Worm (Caenorhabditis elegans) whole organism, L4 larva: ENCODE measurements around the gene B0495.9.

Experiments used
- F10B5.3 ChIP-seq: sonication (generic microtip); optimal IDR thresholded peaks from 2 replicates; lab custom pipeline; 2016; ENCODE audit warnings: mild to moderate bottlenecking, missing genetic modification characterization, missing compliant biosample characterization
- F26F4.8 ChIP-seq: fragments of 200-800 bp; sonication (Bioruptor generic); conservative IDR thresholded peaks from 2 replicates; pipeline ENCODE4 v1.3.6; 2022; ENCODE audit warnings: missing genetic modification characterization, missing compliant biosample characterization
- T20F7.1 ChIP-seq: fragments of 200-800 bp; sonication (Bioruptor generic); optimal IDR thresholded peaks from 2 replicates; lab custom pipeline; 2018; ENCODE audit warnings: mild to moderate bottlenecking, missing genetic modification characterization, missing compliant biosample characterization
- T26A8.4 ChIP-seq: fragments of 200-800 bp; sonication (Bioruptor generic); IDR thresholded peaks from 2 replicates; pipeline ENCODE4 v1.3.6; 2022; ENCODE audit warnings: missing genetic modification characterization, missing compliant biosample characterization
- Y48G9A.11 ChIP-seq: fragments of 200-800 bp; sonication (Bioruptor generic); IDR thresholded peaks from 2 replicates; pipeline ENCODE4 v1.3.6; 2022; ENCODE audit warnings: missing genetic modification reagents, missing genetic modification characterization, missing compliant biosample characterization
- Y5F2A.4 ChIP-seq: fragments of 200-800 bp; sonication (Bioruptor generic); optimal IDR thresholded peaks from 2 replicates; lab custom pipeline; 2018; ENCODE audit warnings: mild to moderate bottlenecking, missing genetic modification characterization, missing compliant biosample characterization
- Y75B8A.6 ChIP-seq: fragments of 200-800 bp; sonication (Bioruptor generic); IDR thresholded peaks from 2 replicates; pipeline ENCODE4 v1.3.6; 2022; ENCODE audit warnings: missing genetic modification reagents, missing genetic modification characterization, missing compliant biosample characterization
- ZK546.5 ChIP-seq, 2 experiments: sonication (generic microtip); optimal IDR thresholded peaks; 2 replicates each; lab custom pipeline; 2017; ENCODE audit warnings: missing biosample characterization in 2 of 2, missing genetic modification characterization in 2 of 2
- ama-1 ChIP-seq: fragments of 150-350 bp; optimal IDR thresholded peaks from 2 replicates; lab custom pipeline; 2014; ENCODE audit warnings: inconsistent platforms, mixed read lengths
- ceh-20 ChIP-seq: fragments of 200-800 bp; sonication (Bioruptor generic); IDR thresholded peaks from 2 replicates; pipeline ENCODE4 v1.3.6; 2022; ENCODE audit warnings: missing genetic modification reagents, missing genetic modification characterization, missing compliant biosample characterization
- ceh-28 ChIP-seq: fragments of 150-350 bp; optimal IDR thresholded peaks from 2 replicates; lab custom pipeline; 2014; ENCODE audit warnings: missing biosample characterization, missing genetic modification reagents, missing genetic modification characterization
- ceh-82 ChIP-seq: sonication (generic microtip); optimal IDR thresholded peaks from 2 replicates; lab custom pipeline; 2017; ENCODE audit warnings: missing biosample characterization, missing genetic modification characterization
- cey-2 ChIP-seq: sonication (generic microtip); optimal IDR thresholded peaks from 3 replicates; lab custom pipeline; 2017; ENCODE audit warnings: missing genetic modification characterization, mild to moderate bottlenecking, missing compliant biosample characterization, antibody characterized with exemption, borderline replicate concordance; ENCODE audit not compliant: insufficient read depth
- daf-12 ChIP-seq: fragments of 150-350 bp; optimal IDR thresholded peaks from 2 replicates; lab custom pipeline; 2014; ENCODE audit warnings: missing biosample characterization, missing genetic modification reagents, missing genetic modification characterization
- daf-16 ChIP-seq, 3 experiments: sonication (generic microtip); optimal IDR thresholded peaks; 2 replicates each; lab custom pipeline; 2016 to 2017; ENCODE audit warnings: missing genetic modification characterization in 3 of 3, missing genetic modification reagents in 3 of 3, mild to moderate bottlenecking in 2 of 3, missing compliant biosample characterization in 2 of 3, missing biosample characterization in 1 of 3, moderate library complexity in 1 of 3
- daf-8 ChIP-seq: fragments of 200-800 bp; sonication (Bioruptor generic); IDR thresholded peaks from 2 replicates; pipeline ENCODE4 v1.3.6; 2022; ENCODE audit warnings: missing genetic modification characterization, missing compliant biosample characterization
- dmd-9 ChIP-seq: fragments of 200-800 bp; sonication (Bioruptor generic); IDR thresholded peaks from 2 replicates; pipeline ENCODE4 v1.3.6; 2022; ENCODE audit warnings: missing genetic modification reagents, missing genetic modification characterization, missing compliant biosample characterization
- dpl-1 ChIP-seq: fragments of 150-350 bp; optimal IDR thresholded peaks from 2 replicates; lab custom pipeline; 2014; ENCODE audit warnings: missing biosample characterization, missing genetic modification reagents, missing genetic modification characterization
- dve-1 ChIP-seq: sonication (generic microtip); optimal IDR thresholded peaks from 2 replicates; lab custom pipeline; 2017; ENCODE audit warnings: antibody characterized with exemption, mild to moderate bottlenecking, missing genetic modification characterization, missing compliant biosample characterization; ENCODE audit not compliant: insufficient read depth
- hlh-11 ChIP-seq: fragments of 200-800 bp; sonication (Bioruptor generic); optimal IDR thresholded peaks from 2 replicates; lab custom pipeline; 2018; ENCODE audit warnings: mild to moderate bottlenecking, missing genetic modification characterization, missing compliant biosample characterization
- hlh-30 ChIP-seq: sonication (generic microtip); optimal IDR thresholded peaks from 2 replicates; lab custom pipeline; 2017; ENCODE audit warnings: antibody characterized with exemption, mild to moderate bottlenecking, missing genetic modification characterization, missing compliant biosample characterization; ENCODE audit not compliant: insufficient read depth
- jun-1 ChIP-seq: fragments of 150-350 bp; optimal IDR thresholded peaks from 2 replicates; lab custom pipeline; 2014; ENCODE audit warnings: missing biosample characterization, missing genetic modification reagents, missing genetic modification characterization
- lim-7 ChIP-seq: fragments of 200-800 bp; sonication (Bioruptor generic); IDR thresholded peaks from 2 replicates; pipeline ENCODE4 v1.3.6; 2022; ENCODE audit warnings: missing genetic modification characterization, missing compliant biosample characterization
- lin-15B ChIP-seq: fragments of 150-350 bp; sonication (generic microtip); optimal IDR thresholded peaks from 3 replicates; lab custom pipeline; 2014; ENCODE audit warnings: missing biosample characterization, missing genetic modification characterization
- lir-3 ChIP-seq: sonication (generic microtip); optimal IDR thresholded peaks from 2 replicates; lab custom pipeline; 2016; ENCODE audit warnings: mild to moderate bottlenecking, missing genetic modification characterization, missing compliant biosample characterization
- madf-9 ChIP-seq: fragments of 200-800 bp; sonication (Bioruptor generic); conservative IDR thresholded peaks from 2 replicates; pipeline ENCODE4 v1.3.6; 2022; ENCODE audit warnings: missing genetic modification reagents, missing genetic modification characterization, missing compliant biosample characterization
- mep-1 ChIP-seq: fragments of 150-350 bp; sonication (generic microtip); optimal IDR thresholded peaks from 3 replicates; lab custom pipeline; 2014; ENCODE audit warnings: missing biosample characterization, missing genetic modification characterization
- mes-2 ChIP-seq: sonication (generic microtip); optimal IDR thresholded peaks from 2 replicates; lab custom pipeline; 2016; ENCODE audit warnings: missing genotype, mild to moderate bottlenecking, missing genetic modification characterization, missing compliant biosample characterization; ENCODE audit not compliant: poor library complexity, severe bottlenecking
- mxl-2 ChIP-seq: fragments of 200-800 bp; sonication (Bioruptor generic); conservative IDR thresholded peaks from 2 replicates; pipeline ENCODE4 v1.3.6; 2022; ENCODE audit warnings: missing genetic modification reagents, missing genetic modification characterization, missing compliant biosample characterization
- nhr-11 ChIP-seq: fragments of 150-350 bp; optimal IDR thresholded peaks from 2 replicates; lab custom pipeline; 2014; ENCODE audit warnings: missing biosample characterization, missing genetic modification characterization
- nhr-111 ChIP-seq: fragments of 200-800 bp; sonication (Bioruptor generic); optimal IDR thresholded peaks from 2 replicates; lab custom pipeline; 2018; ENCODE audit warnings: mild to moderate bottlenecking, missing genetic modification characterization, missing compliant biosample characterization
- nhr-25 ChIP-seq: sonication (generic microtip); optimal IDR thresholded peaks from 2 replicates; lab custom pipeline; 2017; ENCODE audit warnings: missing genetic modification characterization, mild to moderate bottlenecking, missing compliant biosample characterization, antibody characterized with exemption, moderate library complexity, borderline replicate concordance; ENCODE audit not compliant: insufficient read depth
- nhr-28 ChIP-seq: fragments of 150-350 bp; optimal IDR thresholded peaks from 2 replicates; lab custom pipeline; 2014; ENCODE audit warnings: missing biosample characterization, missing genetic modification characterization
- nhr-48 ChIP-seq: sonication (generic microtip); optimal IDR thresholded peaks from 2 replicates; lab custom pipeline; 2016; ENCODE audit warnings: mild to moderate bottlenecking, missing genetic modification characterization, missing compliant biosample characterization
- nhr-6 ChIP-seq: fragments of 150-350 bp; optimal IDR thresholded peaks from 2 replicates; lab custom pipeline; 2014; ENCODE audit warnings: missing biosample characterization, missing genetic modification characterization
- pha-4 ChIP-seq, 2 experiments: fragments of 150-350 bp in 1 of 2; fragments of 200-800 bp in 1 of 2; sonication (Bioruptor generic) in 1 of 2; IDR thresholded peaks in 1 of 2; optimal IDR thresholded peaks in 1 of 2; 2 replicates each; pipeline versions ENCODE4 v1.3.6 to Lab custom; 2014 to 2022; ENCODE audit warnings: missing genetic modification characterization in 2 of 2, missing genetic modification reagents in 2 of 2, missing biosample characterization in 1 of 2, missing compliant biosample characterization in 1 of 2
- pqm-1 ChIP-seq: sonication (generic microtip); optimal IDR thresholded peaks from 2 replicates; lab custom pipeline; 2017; ENCODE audit warnings: missing biosample characterization, missing genetic modification characterization
- snpc-1.2 ChIP-seq: fragments of 200-800 bp; sonication (Bioruptor generic); IDR thresholded peaks from 2 replicates; pipeline ENCODE4 v1.3.6; 2022; ENCODE audit warnings: missing genetic modification reagents, missing genetic modification characterization, missing compliant biosample characterization
- spr-1 ChIP-seq: sonication (generic microtip); optimal IDR thresholded peaks from 2 replicates; lab custom pipeline; 2016; ENCODE audit warnings: mild to moderate bottlenecking, missing genetic modification characterization, missing compliant biosample characterization
- tag-97 ChIP-seq: fragments of 200-800 bp; sonication (Bioruptor generic); IDR thresholded peaks from 2 replicates; pipeline ENCODE4 v1.3.6; 2022; ENCODE audit warnings: missing genetic modification characterization, missing compliant biosample characterization
- unc-62 ChIP-seq, 3 experiments: fragments of 150-350 bp in 1 of 3; sonication (generic microtip); optimal IDR thresholded peaks in 2 of 3; peaks in 1 of 3; 1 replicate in 1 of 3; 2 replicates in 2 of 3; lab custom pipeline; 2014 to 2017; ENCODE audit warnings: missing biosample characterization in 3 of 3, missing genetic modification characterization in 3 of 3, missing genetic modification reagents in 3 of 3, missing genotype in 1 of 3
- vab-7 ChIP-seq: fragments of 200-800 bp; sonication (Bioruptor generic); IDR thresholded peaks from 2 replicates; pipeline ENCODE4 v1.3.6; 2022; ENCODE audit warnings: missing genetic modification reagents, missing genetic modification characterization, missing compliant biosample characterization
- zag-1 ChIP-seq: fragments of 150-350 bp; optimal IDR thresholded peaks from 2 replicates; lab custom pipeline; 2014; ENCODE audit warnings: missing biosample characterization, missing genetic modification characterization
- zfp-2 ChIP-seq: sonication (generic microtip); optimal IDR thresholded peaks from 2 replicates; lab custom pipeline; 2016; ENCODE audit warnings: mild to moderate bottlenecking, missing genetic modification characterization, missing compliant biosample characterization
- zfp-3 ChIP-seq: fragments of 200-800 bp; sonication (Bioruptor generic); conservative IDR thresholded peaks from 2 replicates; pipeline ENCODE4 v1.3.6; 2022; ENCODE audit warnings: missing genetic modification reagents, missing genetic modification characterization, missing compliant biosample characterization
- zip-11 ChIP-seq: fragments of 200-800 bp; sonication (Bioruptor generic); IDR thresholded peaks from 2 replicates; pipeline ENCODE4 v1.3.6; 2022; ENCODE audit warnings: missing genetic modification characterization, missing compliant biosample characterization
- ztf-11 ChIP-seq: fragments of 150-350 bp; optimal IDR thresholded peaks from 2 replicates; lab custom pipeline; 2014; ENCODE audit warnings: missing biosample characterization, missing genetic modification characterization
- ztf-7 ChIP-seq: fragments of 150-350 bp; optimal IDR thresholded peaks from 2 replicates; lab custom pipeline; 2014; ENCODE audit warnings: missing biosample characterization, missing genetic modification characterization

The B0495.9 gene

ce11 chrII:7662008-7662686 lies 46.4 kb downstream of the B0495.9 start, which contains the start of gene alfa-1:
Gene alfa-1, minus strand, starts transcription at chrII:7662522.
- no peak for TF ChIP-seq lin-15B (tag; lab: Kevin White, UChicago)
- no peak for TF ChIP-seq ztf-7
- TF ChIP-seq nhr-25 (tag; lab: Kevin White, UChicago), result no peak
- no peak for TF ChIP-seq daf-8 (GFP tag; lab: Robert Waterston, UW)
- TF ChIP-seq dve-1 (tag; lab: Kevin White, UChicago), result peak; percentile 3
- TF ChIP-seq ceh-20, result no peak
- no peak for TF ChIP-seq pha-4 (GFP tag; IDR thresholded peaks at IDR 0.05; lab: Robert Waterston, UW)
- peak; percentile 59 for TF ChIP-seq pha-4 (tag; optimal IDR thresholded peaks at IDR 0.05; lab: Kevin White, UChicago)
- no peak for TF ChIP-seq unc-62 (GFP tag; optimal IDR thresholded peaks at IDR 0.05 in 1 of 2; lab: Kevin White, UChicago)
- TF ChIP-seq unc-62 (tag; optimal IDR thresholded peaks at IDR 0.05; lab: Kevin White, UChicago), result no peak
- TF ChIP-seq nhr-6 (tag; lab: Kevin White, UChicago), result peak; percentile 44
- TF ChIP-seq vab-7 (GFP tag; lab: Robert Waterston, UW), result no peak
- peak; percentile 45 for TF ChIP-seq hlh-11
- no peak for TF ChIP-seq F26F4.8 (GFP tag; lab: Robert Waterston, UW)
- no peak for TF ChIP-seq jun-1 (tag; lab: Kevin White, UChicago)
- TF ChIP-seq zfp-3 (GFP tag; lab: Robert Waterston, UW), result no peak
- TF ChIP-seq mxl-2 (GFP tag; lab: Robert Waterston, UW), result no peak
- no peak for TF ChIP-seq zag-1 (tag; lab: Kevin White, UChicago)
- no peak for TF ChIP-seq cey-2 (tag; lab: Kevin White, UChicago)
- peak; percentile 15 for TF ChIP-seq dpl-1 (GFP tag; lab: Kevin White, UChicago)
- TF ChIP-seq nhr-28 (tag; lab: Kevin White, UChicago), result peak; percentile 77
- peak; percentile 88 for TF ChIP-seq pqm-1 (tag; lab: Kevin White, UChicago)
- TF ChIP-seq ceh-28 (tag; lab: Kevin White, UChicago), result no peak
- no peak for TF ChIP-seq Y5F2A.4 (GFP tag; lab: Kevin White, UChicago)
- TF ChIP-seq Y75B8A.6 (GFP tag; lab: Robert Waterston, UW), result no peak
- TF ChIP-seq Y48G9A.11 (GFP tag; lab: Robert Waterston, UW), result no peak
- TF ChIP-seq mes-2, result no peak
- no peak for TF ChIP-seq zfp-2 (tag; lab: Kevin White, UChicago)
- TF ChIP-seq nhr-11 (tag; lab: Kevin White, UChicago), result no peak
- TF ChIP-seq daf-12, result no peak
- TF ChIP-seq nhr-111 (GFP tag; lab: Kevin White, UChicago), result no peak
- TF ChIP-seq T26A8.4 (GFP tag; lab: Robert Waterston, UW), result no peak
- peak; percentile 61 for TF ChIP-seq hlh-30 (tag; lab: Kevin White, UChicago)
- no peak for TF ChIP-seq spr-1 (tag; lab: Kevin White, UChicago)
- TF ChIP-seq zip-11 (GFP tag; lab: Robert Waterston, UW), result no peak
- no peak for TF ChIP-seq ama-1 (lab: Kevin White, UChicago)
- no peak for TF ChIP-seq F10B5.3 (tag; lab: Kevin White, UChicago)
- no peak for TF ChIP-seq dmd-9
- no peak for TF ChIP-seq tag-97 (GFP tag; lab: Robert Waterston, UW)
- no peak for TF ChIP-seq nhr-48 (tag; lab: Kevin White, UChicago)
- no peak for TF ChIP-seq ztf-11
- no peak for TF ChIP-seq ceh-82 (tag; lab: Kevin White, UChicago)
- no peak for TF ChIP-seq lim-7 (GFP tag; lab: Robert Waterston, UW)
- TF ChIP-seq mep-1 (tag; lab: Kevin White, UChicago), result peak; percentile 25
- peak; percentile 46 for TF ChIP-seq T20F7.1 (GFP tag; lab: Kevin White, UChicago)
- TF ChIP-seq daf-16 (GFP tag; optimal IDR thresholded peaks at IDR 0.05; lab: Kevin White, UChicago), result no peak
- TF ChIP-seq daf-16 (tag; optimal IDR thresholded peaks at IDR 0.05; lab: Kevin White, UChicago), result peak; percentile 28
- TF ChIP-seq snpc-1.2 (GFP tag; lab: Robert Waterston, UW), result no peak
- TF ChIP-seq madf-9 (GFP tag; lab: Robert Waterston, UW), result no peak
- no peak for TF ChIP-seq ZK546.5 (tag; optimal IDR thresholded peaks at IDR 0.05; lab: Kevin White, UChicago)
- TF ChIP-seq lir-3 (tag; lab: Kevin White, UChicago), result no peak
